Fruit fly (Drosophila melanogaster): ENCODE measurements around the gene Prosalpha4T1.
A peak's percentile ranks its signal among the peaks of the same experiment; 100 is the strongest.

Gene Prosalpha4T1

DNA sequence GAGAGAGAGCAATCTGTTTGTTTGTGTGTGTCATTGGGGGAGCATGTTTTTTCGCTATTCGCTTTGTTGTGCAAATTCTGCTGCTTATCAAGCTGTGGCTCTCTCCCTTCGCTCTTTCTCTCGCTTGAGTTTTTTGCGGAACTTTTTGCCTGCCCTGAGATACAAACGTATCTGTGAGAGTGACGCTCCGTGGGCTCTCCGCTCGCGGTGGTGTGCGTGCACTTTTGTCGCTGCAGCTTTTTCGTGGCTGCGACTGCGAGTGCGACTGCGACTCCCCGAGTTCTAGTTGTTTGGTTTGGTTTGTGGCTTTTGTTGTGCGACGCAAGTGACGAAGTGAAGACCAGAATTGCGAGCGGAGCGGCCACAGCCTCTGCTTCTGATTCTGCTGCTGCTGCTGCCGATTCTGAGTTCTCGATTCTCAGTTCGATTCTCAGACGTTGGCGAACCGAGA is 33.8 kb upstream of the Prosalpha4T1 start (continued):
- no peak for TF ChIP-seq spab (GFP tag; optimal IDR thresholded peaks at IDR 0.05)
- peak; percentile 82 for TF ChIP-seq CG15336 (GFP tag; IDR thresholded peaks at IDR 0.05)
- no peak for TF ChIP-seq pdm3 (GFP tag; optimal IDR thresholded peaks at IDR 0.05)
- no peak for TF ChIP-seq CG32006 (GFP tag; optimal IDR thresholded peaks at IDR 0.05)
- no peak for TF ChIP-seq CG4318 (GFP tag; optimal IDR thresholded peaks at IDR 0.05)
- TF ChIP-seq CG11294 (GFP tag; IDR thresholded peaks at IDR 0.05), result peak; percentile 45; the same call in 1 of the 2 replicates
- no peak for TF ChIP-seq achi (GFP tag; optimal IDR thresholded peaks at IDR 0.05)
- TF ChIP-seq CG16779 (tag; optimal IDR thresholded peaks at IDR 0.05), result peak; percentile 59
- no peak for TF ChIP-seq CG11902 (GFP tag; optimal IDR thresholded peaks at IDR 0.05)
- no peak for TF ChIP-seq CG3919 (GFP tag; optimal IDR thresholded peaks at IDR 0.05)
- peak; percentile 84 for TF ChIP-seq Eip93F (GFP tag; optimal IDR thresholded peaks at IDR 0.05)
- no peak for TF ChIP-seq Sox14 (GFP tag; optimal IDR thresholded peaks at IDR 0.05)
- TF ChIP-seq CG6808 (GFP tag; optimal IDR thresholded peaks at IDR 0.05), result no peak
- TF ChIP-seq CG10631 (GFP tag; optimal IDR thresholded peaks at IDR 0.05), result no peak
- TF ChIP-seq Sox15 (GFP tag; optimal IDR thresholded peaks at IDR 0.05), result no peak
- TF ChIP-seq Eip75B (GFP tag; optimal IDR thresholded peaks at IDR 0.05), result peak; percentile 37
- no peak for TF ChIP-seq CG8319 (GFP tag; optimal IDR thresholded peaks at IDR 0.05)
- TF ChIP-seq net (GFP tag; optimal IDR thresholded peaks at IDR 0.05), result no peak
- TF ChIP-seq dac (GFP tag; optimal IDR thresholded peaks at IDR 0.05), result no peak
- peak; percentile 65 for TF ChIP-seq CG8119 (GFP tag; IDR thresholded peaks at IDR 0.05)
- no peak for TF ChIP-seq acj6 (GFP tag; optimal IDR thresholded peaks at IDR 0.05)

DNA sequence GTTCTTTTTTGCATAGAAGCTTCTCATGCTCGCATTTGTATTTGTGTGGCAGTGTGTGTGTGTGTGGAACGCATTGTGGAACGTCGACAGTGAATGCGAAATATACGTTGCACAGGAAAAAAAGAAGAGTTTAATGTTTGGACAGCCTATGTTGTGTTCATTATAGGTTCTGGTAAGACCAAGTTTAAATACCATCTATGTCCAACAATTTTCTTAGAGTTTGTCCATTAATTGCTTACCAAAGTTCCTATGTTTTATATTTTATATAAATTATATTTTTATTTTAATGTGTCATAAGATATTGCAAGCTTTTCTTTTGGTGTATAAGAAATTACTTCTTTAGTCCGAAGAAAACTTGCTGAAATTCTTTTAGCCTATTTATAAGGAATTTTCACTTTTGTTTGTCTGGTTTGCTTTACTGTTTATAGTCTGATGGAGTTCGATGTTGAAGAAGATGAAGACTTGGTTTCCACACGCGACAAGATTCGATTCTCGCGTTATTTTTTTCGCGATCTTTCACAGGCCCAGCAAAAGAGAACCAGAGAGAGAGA is 33.3 kb upstream of the Prosalpha4T1 start:
- peak; percentile 89 for TF ChIP-seq dsx (GFP tag; optimal IDR thresholded peaks at IDR 0.05; ENCODE audit: poor library complexity, severe bottlenecking)
- TF ChIP-seq CG8319 (GFP tag; optimal IDR thresholded peaks at IDR 0.05), result peak; percentile 78
- TF ChIP-seq Met (GFP tag; optimal IDR thresholded peaks at IDR 0.05), result peak; percentile 74
- TF ChIP-seq CG6854 (GFP tag; optimal IDR thresholded peaks at IDR 0.05), result peak; percentile 29
- peak; percentile 82 for TF ChIP-seq CG6276 (GFP tag; optimal IDR thresholded peaks at IDR 0.05)
- peak; percentile 96 for TF ChIP-seq CG3032 (tag; optimal IDR thresholded peaks at IDR 0.05)
- peak; percentile 80 for TF ChIP-seq Hr4 (GFP tag; optimal IDR thresholded peaks at IDR 0.05)
- TF ChIP-seq acj6 (GFP tag; optimal IDR thresholded peaks at IDR 0.05), result peak; percentile 92
- peak; percentile 92 for TF ChIP-seq OdsH (GFP tag; optimal IDR thresholded peaks at IDR 0.05)
- peak; percentile 76 for TF ChIP-seq Blimp-1 (GFP tag; optimal IDR thresholded peaks at IDR 0.05)
- peak; percentile 86 for TF ChIP-seq CG6792 (GFP tag; optimal IDR thresholded peaks at IDR 0.05)
- TF ChIP-seq Hr38 (GFP tag; optimal IDR thresholded peaks at IDR 0.05), result no peak
- TF ChIP-seq CG15336 (GFP tag; IDR thresholded peaks at IDR 0.05), result peak; percentile 81
- peak; percentile 88 for TF ChIP-seq CG3919 (GFP tag; optimal IDR thresholded peaks at IDR 0.05)
- TF ChIP-seq vri (GFP tag; optimal IDR thresholded peaks at IDR 0.05), result peak; percentile 27
- peak; percentile 78 for TF ChIP-seq Sox14 (GFP tag; optimal IDR thresholded peaks at IDR 0.05)
- TF ChIP-seq fd85E (GFP tag; optimal IDR thresholded peaks at IDR 0.05), result no peak
- peak; percentile 78 for TF ChIP-seq CG31627 (GFP tag; optimal IDR thresholded peaks at IDR 0.05)
- peak; percentile 91 for TF ChIP-seq CG10669 (GFP tag; optimal IDR thresholded peaks at IDR 0.05)
- peak; percentile 91 for TF ChIP-seq achi (GFP tag; optimal IDR thresholded peaks at IDR 0.05)
- peak; percentile 68 for TF ChIP-seq Smox (GFP tag; optimal IDR thresholded peaks at IDR 0.05)
- peak; percentile 94 for TF ChIP-seq Eip78C (GFP tag)
- TF ChIP-seq CG6163 (GFP tag; IDR thresholded peaks at IDR 0.05), result peak; percentile 88
- TF ChIP-seq CG10631 (GFP tag; optimal IDR thresholded peaks at IDR 0.05), result peak; percentile 96
- TF ChIP-seq lz (GFP tag; optimal IDR thresholded peaks at IDR 0.05), result peak; percentile 82
- TF ChIP-seq Sox102F (GFP tag; optimal IDR thresholded peaks at IDR 0.05), result peak; percentile 64
- TF ChIP-seq topi (GFP tag; optimal IDR thresholded peaks at IDR 0.05), result peak; percentile 75
- peak; percentile 84 for TF ChIP-seq CG4318 (GFP tag; optimal IDR thresholded peaks at IDR 0.05)
- peak; percentile 81 to 92 for TF ChIP-seq salr (GFP tag; optimal IDR thresholded peaks at IDR 0.05)
- TF ChIP-seq eg (GFP tag; IDR thresholded peaks at IDR 0.05), result peak; percentile 88
- peak; percentile 78 for TF ChIP-seq CG1621 (tag; optimal IDR thresholded peaks at IDR 0.05)
- peak; percentile 80 for TF ChIP-seq CG8119 (GFP tag; IDR thresholded peaks at IDR 0.05)
- TF ChIP-seq CG32006 (GFP tag; optimal IDR thresholded peaks at IDR 0.05), result peak; percentile 94
- TF ChIP-seq CG11902 (GFP tag; optimal IDR thresholded peaks at IDR 0.05), result peak; percentile 70
- TF ChIP-seq CG34406 (GFP tag; optimal IDR thresholded peaks at IDR 0.05), result peak; percentile 87
- TF ChIP-seq CG6808 (GFP tag; optimal IDR thresholded peaks at IDR 0.05), result peak; percentile 88
- peak; percentile 70 for TF ChIP-seq svp (GFP tag)
- TF ChIP-seq CG16779 (tag; optimal IDR thresholded peaks at IDR 0.05), result peak; percentile 76
- TF ChIP-seq ss (GFP tag; optimal IDR thresholded peaks at IDR 0.05), result peak; percentile 85 to 87
- peak; percentile 79 for TF ChIP-seq pdm3 (GFP tag; optimal IDR thresholded peaks at IDR 0.05)
